Fruit fly (Drosophila melanogaster) whole organism, embryonic: Measurements from ENCODE around the gene Strip.
A peak's percentile ranks its signal among the peaks of the same experiment; 100 is the strongest.

Experiments used
- Aef1 ChIP-seq: fragments of 200-800 bp; sonication (Bioruptor generic); IDR thresholded peaks from 3 replicates; pipeline ENCODE4 v1.3.6; 2022; ENCODE audit warnings: missing biosample characterization, missing genetic modification characterization
- BtbVII ChIP-seq: fragments of 200-800 bp; sonication (Bioruptor generic); optimal IDR thresholded peaks from 3 replicates; lab custom pipeline; 2017; ENCODE audit warnings: missing biosample characterization, mild to moderate bottlenecking, missing genetic modification characterization
- CG10147 ChIP-seq: fragments of 200-800 bp; sonication (Bioruptor generic); optimal IDR thresholded peaks from 2 replicates; lab custom pipeline; 2019; ENCODE audit warnings: missing biosample characterization, mild to moderate bottlenecking, missing genetic modification characterization, moderate library complexity
- CG11398 ChIP-seq: fragments of 200-800 bp; sonication (Bioruptor generic); optimal IDR thresholded peaks from 2 replicates; lab custom pipeline; 2016; ENCODE audit warnings: missing biosample characterization, missing genetic modification characterization
- CG11456 ChIP-seq: fragments of 200-800 bp; sonication (Bioruptor generic); IDR thresholded peaks from 3 replicates; pipeline ENCODE4 v1.3.6; 2022; ENCODE audit warnings: missing biosample characterization, missing genetic modification characterization
- CG11504 ChIP-seq: fragments of 200-800 bp; sonication (Bioruptor generic); optimal IDR thresholded peaks from 3 replicates; lab custom pipeline; 2019; ENCODE audit warnings: missing biosample characterization, mild to moderate bottlenecking, missing genetic modification characterization, moderate library complexity
- CG13894 ChIP-seq: fragments of 200-800 bp; sonication (Bioruptor generic); optimal IDR thresholded peaks from 3 replicates; lab custom pipeline; 2018; ENCODE audit warnings: missing biosample characterization, mild to moderate bottlenecking, missing genetic modification characterization, moderate library complexity
- CG15269 ChIP-seq: fragments of 200-800 bp; sonication (Bioruptor generic); optimal IDR thresholded peaks from 2 replicates; lab custom pipeline; 2018; ENCODE audit warnings: missing biosample characterization, mild to moderate bottlenecking, missing genetic modification characterization, moderate library complexity
- CG1602 ChIP-seq: fragments of 200-800 bp; sonication (Bioruptor generic); optimal IDR thresholded peaks from 3 replicates; lab custom pipeline; 2016; ENCODE audit warnings: missing biosample characterization, missing genetic modification characterization
- CG3281 ChIP-seq: fragments of 200-800 bp; sonication (Bioruptor generic); optimal IDR thresholded peaks from 3 replicates; lab custom pipeline; 2017; ENCODE audit warnings: missing biosample characterization, mild to moderate bottlenecking, missing genetic modification characterization
- CG34422 ChIP-seq: fragments of 200-800 bp; sonication (Bioruptor generic); IDR thresholded peaks from 3 replicates; pipeline ENCODE4 v1.3.6; 2022; ENCODE audit warnings: missing biosample characterization, missing genetic modification characterization
- CG42726 ChIP-seq: fragments of 200-800 bp; sonication (Bioruptor generic); IDR thresholded peaks from 2 replicates; pipeline ENCODE4 v1.3.6; 2022; ENCODE audit warnings: missing biosample characterization, missing genetic modification characterization; ENCODE audit not compliant: partially characterized antibody
- CG7928 ChIP-seq: fragments of 200-800 bp; sonication (Bioruptor generic); optimal IDR thresholded peaks from 2 replicates; lab custom pipeline; 2017; ENCODE audit warnings: missing biosample characterization, mild to moderate bottlenecking, missing genetic modification characterization
- CG8281 ChIP-seq: fragments of 200-800 bp; sonication (Bioruptor generic); optimal IDR thresholded peaks from 2 replicates; lab custom pipeline; 2018; ENCODE audit warnings: missing biosample characterization, mild to moderate bottlenecking, missing genetic modification characterization, moderate library complexity
- CHES-1-like ChIP-seq: fragments of 200-800 bp; sonication (Bioruptor generic); optimal IDR thresholded peaks from 2 replicates; lab custom pipeline; 2016; ENCODE audit warnings: missing biosample characterization, missing genetic modification characterization
- CrebB ChIP-seq: fragments of 200-800 bp; sonication (Bioruptor generic); optimal IDR thresholded peaks from 3 replicates; lab custom pipeline; 2018; ENCODE audit warnings: missing biosample characterization, mild to moderate bottlenecking, missing genetic modification characterization
- Deaf1 ChIP-seq: fragments of 200-800 bp; optimal IDR thresholded peaks from 3 replicates; lab custom pipeline; 2019; ENCODE audit warnings: missing biosample characterization, mild to moderate bottlenecking, missing genetic modification characterization, moderate library complexity
- Gsc ChIP-seq: fragments of 200-800 bp; sonication (Bioruptor generic); IDR thresholded peaks from 2 replicates; pipeline ENCODE4 v1.3.6; 2022; ENCODE audit warnings: missing biosample characterization, missing genetic modification characterization
- H2.0 ChIP-seq: fragments of 200-800 bp; sonication (Bioruptor generic); IDR thresholded peaks from 2 replicates; pipeline ENCODE4 v1.3.6; 2022; ENCODE audit warnings: missing biosample characterization, missing genetic modification characterization
- HLH4C ChIP-seq: fragments of 200-800 bp; sonication (Bioruptor generic); IDR thresholded peaks from 3 replicates; pipeline ENCODE4 v1.3.6; 2022; ENCODE audit warnings: missing biosample characterization, missing genetic modification characterization; ENCODE audit not compliant: partially characterized antibody
- Med ChIP-seq: fragments of 200-800 bp; sonication (Bioruptor generic); peaks from one replicate; lab custom pipeline; 2016; ENCODE audit warnings: missing biosample characterization, missing genetic modification characterization, mild to moderate bottlenecking, inconsistent platforms, moderate library complexity
- NC2α ChIP-seq: fragments of 200-800 bp; sonication (Bioruptor generic); optimal IDR thresholded peaks from 2 replicates; lab custom pipeline; 2016; ENCODE audit warnings: missing biosample characterization, missing genetic modification characterization
- Nf-YC ChIP-seq: fragments of 200-800 bp; optimal IDR thresholded peaks from 3 replicates; lab custom pipeline; 2019; ENCODE audit warnings: missing biosample characterization, mild to moderate bottlenecking, missing genetic modification characterization, moderate library complexity
- Pdp1 ChIP-seq, 2 experiments: fragments of 200-800 bp; sonication (Bioruptor generic); optimal IDR thresholded peaks; 3 replicates each; lab custom pipeline; 2016; ENCODE audit warnings: missing biosample characterization in 2 of 2, missing genetic modification characterization in 2 of 2, mild to moderate bottlenecking in 1 of 2, moderate library complexity in 1 of 2
- Ptx1 ChIP-seq: fragments of 200-800 bp; sonication (Bioruptor generic); IDR thresholded peaks from 2 replicates; pipeline ENCODE4 v1.3.6; 2022; ENCODE audit warnings: missing biosample characterization, missing genetic modification characterization
- Ssrp ChIP-seq: fragments of 200-800 bp; sonication (Bioruptor generic); optimal IDR thresholded peaks from 2 replicates; lab custom pipeline; 2018; ENCODE audit warnings: missing biosample characterization, mild to moderate bottlenecking, missing genetic modification characterization, moderate library complexity
- ash1 ChIP-seq: fragments of 200-800 bp; sonication (Bioruptor generic); optimal IDR thresholded peaks from 2 replicates; lab custom pipeline; 2018; ENCODE audit warnings: missing biosample characterization, mild to moderate bottlenecking, missing genetic modification characterization
- br ChIP-seq: fragments of >200 bp; optimal IDR thresholded peaks from 2 replicates; lab custom pipeline; 2017
- chinmo ChIP-seq: fragments of 200-800 bp; sonication (Bioruptor generic); IDR thresholded peaks from 4 replicates; pipeline ENCODE4 v1.3.6; 2022; ENCODE audit warnings: missing biosample characterization, missing genetic modification characterization; ENCODE audit not compliant: partially characterized antibody
- ci ChIP-seq: fragments of 200-800 bp; sonication (Bioruptor generic); IDR thresholded peaks from 3 replicates; pipeline ENCODE4 v1.3.6; 2022; ENCODE audit warnings: missing biosample characterization, missing genetic modification characterization
- dimm ChIP-seq: fragments of 200-800 bp; sonication (Bioruptor generic); IDR thresholded peaks from 2 replicates; pipeline ENCODE4 v1.3.6; 2022; ENCODE audit warnings: missing biosample characterization, missing genetic modification characterization
- esg ChIP-seq: fragments of 200-800 bp; sonication (Bioruptor generic); conservative IDR thresholded peaks from 2 replicates; pipeline ENCODE4 v1.3.6; 2022; ENCODE audit warnings: missing biosample characterization, missing genetic modification characterization
- fru ChIP-seq: fragments of >200 bp; optimal IDR thresholded peaks from 2 replicates; lab custom pipeline; 2017
- gcm ChIP-seq: fragments of 200-800 bp; sonication (Bioruptor generic); optimal IDR thresholded peaks from 2 replicates; lab custom pipeline; 2019; ENCODE audit warnings: missing biosample characterization, mild to moderate bottlenecking, missing genetic modification characterization, moderate library complexity
- grau ChIP-seq: fragments of 200-800 bp; optimal IDR thresholded peaks from 3 replicates; lab custom pipeline; 2019; ENCODE audit warnings: missing biosample characterization, mild to moderate bottlenecking, missing genetic modification characterization, moderate library complexity
- hbn ChIP-seq: fragments of 200-800 bp; sonication (Bioruptor generic); IDR thresholded peaks from 2 replicates; pipeline ENCODE4 v1.3.6; 2022; ENCODE audit warnings: missing biosample characterization, missing genetic modification characterization; ENCODE audit not compliant: partially characterized antibody
- lab ChIP-seq: fragments of 200-800 bp; sonication (Bioruptor generic); optimal IDR thresholded peaks from 3 replicates; lab custom pipeline; 2017; ENCODE audit warnings: missing biosample characterization, missing genetic modification characterization, mild to moderate bottlenecking, moderate library complexity, missing genetic modification reagents
- lbe ChIP-seq: fragments of 200-800 bp; sonication (Bioruptor generic); optimal IDR thresholded peaks from 2 replicates; lab custom pipeline; 2016; ENCODE audit warnings: missing biosample characterization, mild to moderate bottlenecking, missing genetic modification characterization
- mam ChIP-seq: fragments of 200-800 bp; sonication (Bioruptor generic); optimal IDR thresholded peaks from 3 replicates; lab custom pipeline; 2016; ENCODE audit warnings: missing biosample characterization, missing genetic modification characterization
- nom ChIP-seq: fragments of 200-800 bp; sonication (Bioruptor generic); optimal IDR thresholded peaks from 2 replicates; lab custom pipeline; 2017; ENCODE audit warnings: missing biosample characterization, missing genetic modification characterization, mild to moderate bottlenecking, moderate library complexity, missing genetic modification reagents
- pan ChIP-seq, 4 experiments: fragments of >200 bp in 3 of 4; fragments of 200-800 bp in 1 of 4; sonication (Bioruptor generic) in 1 of 4; optimal IDR thresholded peaks in 3 of 4; IDR thresholded peaks in 1 of 4; 2 replicates each; pipeline versions ENCODE4 v1.3.6 to Lab custom; 2017 to 2022; ENCODE audit warnings: missing biosample characterization in 2 of 4, missing genetic modification characterization in 2 of 4, mixed read lengths in 1 of 4
- pita ChIP-seq: fragments of 200-800 bp; sonication (Bioruptor generic); optimal IDR thresholded peaks from 2 replicates; lab custom pipeline; 2017; ENCODE audit warnings: missing biosample characterization, mild to moderate bottlenecking, missing genetic modification characterization
- pum ChIP-seq: fragments of 200-800 bp; sonication (Bioruptor generic); optimal IDR thresholded peaks from 2 replicates; lab custom pipeline; 2016; ENCODE audit warnings: missing biosample characterization, missing genetic modification characterization
- rib ChIP-seq: fragments of 200-800 bp; sonication (Bioruptor generic); IDR thresholded peaks from 2 replicates; pipeline ENCODE4 v1.3.6; 2022; ENCODE audit warnings: missing biosample characterization, missing genetic modification characterization
- tna ChIP-seq: fragments of 200-800 bp; sonication (Bioruptor generic); IDR thresholded peaks from 2 replicates; pipeline ENCODE4 v1.3.6; 2022; ENCODE audit warnings: missing biosample characterization, missing genetic modification characterization; ENCODE audit not compliant: partially characterized antibody
- twi ChIP-seq: fragments of 200-800 bp; optimal IDR thresholded peaks from 2 replicates; lab custom pipeline; 2019; ENCODE audit warnings: missing biosample characterization, mild to moderate bottlenecking, missing genetic modification characterization, moderate library complexity
- usp ChIP-seq: fragments of >200 bp; optimal IDR thresholded peaks from 2 replicates; lab custom pipeline; 2017; ENCODE audit warnings: missing biosample characterization, missing genetic modification characterization
- vvl ChIP-seq: fragments of 200-800 bp; sonication (Bioruptor generic); IDR thresholded peaks from 2 replicates; pipeline ENCODE4 v1.3.6; 2022; ENCODE audit warnings: missing biosample characterization, missing genetic modification characterization

Gene Strip

DNA sequence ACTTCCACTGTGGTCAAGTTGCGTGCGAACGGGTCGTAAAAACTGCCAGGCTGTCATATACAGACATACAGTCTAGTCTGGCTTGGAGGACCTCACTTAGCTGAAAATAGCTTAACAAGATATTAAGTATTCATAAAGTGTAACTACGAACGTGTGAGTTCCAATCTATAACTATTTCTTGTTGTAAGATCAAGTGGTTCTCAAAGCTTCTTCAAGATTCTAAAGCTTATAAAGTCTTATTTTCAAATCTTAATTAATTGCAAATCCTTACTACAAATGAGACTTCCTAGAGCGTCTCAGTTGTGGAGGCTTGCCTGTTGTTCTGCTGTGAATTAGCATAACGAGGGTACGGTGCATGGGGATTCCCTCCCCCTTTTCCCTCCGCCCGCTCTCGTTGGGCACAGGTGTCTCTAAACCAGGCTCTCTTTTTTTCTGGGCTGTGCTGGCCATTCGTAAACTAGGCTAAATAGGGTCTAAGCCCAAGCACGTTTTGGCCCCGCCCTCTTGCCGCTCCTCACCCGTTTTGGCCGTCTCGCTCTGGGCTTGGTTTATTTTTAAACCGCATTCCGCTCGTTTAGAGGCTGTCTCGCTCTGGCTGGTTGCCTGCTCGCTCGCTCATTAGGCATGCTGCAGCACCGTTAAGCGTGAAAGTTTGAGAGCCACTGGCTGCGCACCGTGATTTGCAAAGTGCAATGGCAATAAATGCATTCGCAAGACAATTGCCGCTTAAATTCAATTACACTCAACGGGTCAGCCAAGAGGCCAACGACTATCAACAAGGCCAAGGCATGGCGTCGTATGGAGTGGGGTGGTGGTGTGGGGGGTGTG lies 9.6 kb upstream of the Strip start (continued):
- no peak for TF ChIP-seq twi (tag; lab: Kevin White, UChicago)
- TF ChIP-seq tna (GFP tag; lab: Robert Waterston, UW) = peak; percentile 15; the same call in 1 of the 2 replicates
- TF ChIP-seq CG8281 (tag; lab: Kevin White, UChicago) = no peak
- TF ChIP-seq mam (GFP tag; lab: Kevin White, UChicago) = no peak
- no peak for TF ChIP-seq pum (GFP tag; lab: Kevin White, UChicago)
- no peak for TF ChIP-seq CG15269 (tag; lab: Kevin White, UChicago)
- TF ChIP-seq CG10147 = no peak
- TF ChIP-seq HLH4C = 0 out of 3 replicates have a peak, but pooled peaks have one; percentile 29
- TF ChIP-seq BtbVII (GFP tag; lab: Kevin White, UChicago) = no peak
- no peak for TF ChIP-seq Aef1 (GFP tag; lab: Robert Waterston, UW)
- no peak for TF ChIP-seq lab
- TF ChIP-seq H2.0 (GFP tag; lab: Robert Waterston, UW) = no peak
- TF ChIP-seq lbe (GFP tag; lab: Kevin White, UChicago) = no peak
- no peak for TF ChIP-seq Nf-YC (tag; lab: Kevin White, UChicago)
- no peak for TF ChIP-seq br
- 0 out of 3 replicates have a peak, but pooled peaks have one; percentile 26 for TF ChIP-seq CG34422
- TF ChIP-seq CG3281 = no peak
- TF ChIP-seq Ssrp (tag; lab: Kevin White, UChicago) = no peak
- peak; percentile 77; the same call in 2 of the 4 replicates for TF ChIP-seq chinmo (GFP tag; lab: Robert Waterston, UW)
- TF ChIP-seq grau (tag; lab: Kevin White, UChicago) = peak; percentile 34
- TF ChIP-seq gcm (GFP tag; lab: Kevin White, UChicago) = no peak
- TF ChIP-seq Deaf1 (tag; lab: Kevin White, UChicago) = no peak
- no peak for TF ChIP-seq Pdp1 (GFP tag; optimal IDR thresholded peaks at IDR 0.05; lab: Kevin White, UChicago)
- TF ChIP-seq fru (lab: Kevin White, UChicago) = no peak
- TF ChIP-seq nom (GFP tag; lab: Kevin White, UChicago) = peak; percentile 31
- TF ChIP-seq CG13894 (tag; lab: Kevin White, UChicago) = no peak
- no peak for TF ChIP-seq CG1602 (GFP tag; lab: Kevin White, UChicago)
- TF ChIP-seq CG11398 (GFP tag; lab: Kevin White, UChicago) = no peak
- no peak for TF ChIP-seq rib (GFP tag; lab: Robert Waterston, UW)
- TF ChIP-seq CG11456 (GFP tag; lab: Robert Waterston, UW) = no peak
- TF ChIP-seq Med (GFP tag; lab: Kevin White, UChicago) = peak; percentile 66
- TF ChIP-seq CHES-1-like (GFP tag; lab: Kevin White, UChicago) = no peak
- TF ChIP-seq CG7928 (GFP tag; lab: Kevin White, UChicago) = no peak
- no peak for TF ChIP-seq pita
- TF ChIP-seq ash1 = no peak
- TF ChIP-seq Gsc (GFP tag; lab: Robert Waterston, UW) = no peak
- no peak for TF ChIP-seq hbn (GFP tag; lab: Robert Waterston, UW)
- 0 out of 2 replicates have a peak, but pooled peaks have one; percentile 19 for TF ChIP-seq CG42726
- no peak for TF ChIP-seq usp (GFP tag; lab: Kevin White, UChicago)
- no peak for TF ChIP-seq pan (optimal IDR thresholded peaks at IDR 0.05; lab: Kevin White, UChicago)
- no peak for TF ChIP-seq pan (GFP tag; optimal IDR thresholded peaks at IDR 0.05 in 1 of 2, IDR thresholded peaks at IDR 0.05 in 1 of 2)
- 0 out of 2 replicates have a peak, but pooled peaks have one; percentile 7 for TF ChIP-seq vvl (GFP tag; lab: Robert Waterston, UW)
- TF ChIP-seq CG11504 (tag; lab: Kevin White, UChicago) = no peak
- no peak for TF ChIP-seq dimm (GFP tag; lab: Robert Waterston, UW)
- TF ChIP-seq NC2α (GFP tag; lab: Kevin White, UChicago) = no peak
- no peak for TF ChIP-seq CrebB (tag; lab: Kevin White, UChicago)
- no peak for TF ChIP-seq esg
- TF ChIP-seq ci (GFP tag; lab: Robert Waterston, UW) = no peak
- TF ChIP-seq Ptx1 (GFP tag; lab: Robert Waterston, UW) = no peak
